Worm (Caenorhabditis elegans): ENCODE results near the gene acdh-2.

Gene acdh-2

ce11 chrII:5515542-5515941 lies 31.8 kb downstream of the acdh-2 start, which contains the start of gene ZK177.3:
Gene ZK177.3 (plus strand): TSS chrII:5515842.
- TF ChIP-seq alr-1 (tag; optimal IDR thresholded peaks at IDR 0.05), result no peak
- peak; percentile 43 for TF ChIP-seq fos-1 (tag; optimal IDR thresholded peaks at IDR 0.05)
- no peak for TF ChIP-seq sem-4 (tag; optimal IDR thresholded peaks at IDR 0.05)

DNA sequence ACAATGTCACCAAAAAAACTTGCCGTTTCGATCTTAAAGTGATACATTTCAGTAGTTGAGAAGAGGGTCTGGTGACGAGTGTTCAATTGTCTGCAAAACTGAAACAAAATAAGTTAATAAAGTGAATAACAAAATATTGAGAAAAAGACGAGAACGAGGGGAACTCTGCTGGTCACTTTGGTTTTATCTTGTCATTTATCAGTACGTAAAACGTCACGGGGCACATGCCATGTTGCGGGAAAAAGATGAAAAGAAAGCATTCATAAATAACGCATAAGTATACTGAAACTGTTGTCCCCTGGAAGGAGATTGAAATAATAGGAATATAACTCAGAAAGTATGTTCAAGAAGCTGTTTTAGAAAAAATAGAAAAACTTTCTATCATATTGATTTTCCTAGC lies 32.4 kb downstream of the acdh-2 start, which contains the start of gene sahd-1:
TSS of gene sahd-1 (minus strand) at position 100 of the 400 bp plus-strand sequence.
- TF ChIP-seq ztf-4 (tag; optimal IDR thresholded peaks at IDR 0.05), result no peak
- peak; percentile 45 for TF ChIP-seq fos-1 (tag; optimal IDR thresholded peaks at IDR 0.05)

ce11 chrII:5512473-5513097 lies 34.7 kb downstream of the acdh-2 start:
- TF ChIP-seq fos-1 (tag; optimal IDR thresholded peaks at IDR 0.05), result peak; percentile 91
- TF ChIP-seq sma-3 (GFP tag; optimal IDR thresholded peaks at IDR 0.05), result no peak
- TF ChIP-seq sma-9 (GFP tag; optimal IDR thresholded peaks at IDR 0.05), result peak; percentile 36
- no peak for TF ChIP-seq sma-9 (tag; optimal IDR thresholded peaks at IDR 0.05)
- TF ChIP-seq gmeb-1 (tag; optimal IDR thresholded peaks at IDR 0.05), result peak; percentile 44

DNA sequence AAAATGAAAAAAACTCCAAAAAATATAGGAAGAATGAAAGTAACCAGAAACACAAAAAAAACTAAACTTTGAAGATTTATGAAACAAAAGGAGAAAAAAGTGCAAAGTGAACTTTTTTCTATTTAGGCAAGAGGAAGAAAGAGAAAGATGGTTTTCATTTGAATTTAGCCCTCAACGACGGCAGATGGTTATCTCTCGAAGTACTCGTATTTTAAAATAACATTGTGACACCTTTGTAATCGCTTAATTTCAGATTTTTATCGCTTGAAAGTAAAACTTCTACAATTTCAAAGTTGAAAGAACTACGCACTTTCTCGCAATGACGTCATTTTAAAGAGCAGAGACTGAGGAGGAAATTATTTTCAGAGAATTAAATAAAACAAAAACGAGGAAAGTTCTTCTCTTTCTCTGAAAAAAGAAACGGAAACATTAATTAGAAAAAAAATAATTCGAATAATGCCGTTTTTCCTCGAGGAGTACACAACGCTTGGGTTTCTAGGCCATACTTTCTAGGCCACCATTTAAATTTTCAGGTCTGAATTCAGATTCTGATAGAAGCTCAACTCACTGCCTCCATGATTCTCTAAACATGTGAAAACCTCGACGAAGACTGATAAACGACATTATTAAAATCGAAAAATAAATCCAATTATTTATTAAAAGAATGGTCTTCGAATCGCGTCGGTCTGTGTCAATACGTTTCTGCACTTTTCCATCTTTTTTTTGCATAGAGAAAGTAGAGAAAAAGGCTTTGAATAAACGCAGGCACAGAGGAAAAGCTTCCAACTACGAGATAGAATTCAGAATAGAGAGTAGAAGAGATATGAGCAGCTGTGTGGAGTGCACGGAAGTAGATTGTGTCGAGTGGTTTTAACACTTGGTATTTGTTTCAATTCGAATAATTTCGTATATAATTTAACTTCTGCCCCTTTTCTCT lies 35.6 kb downstream of the acdh-2 start:
- TF ChIP-seq lin-13 (GFP tag; optimal IDR thresholded peaks at IDR 0.05) (no peak), unc-55 (GFP tag; optimal IDR thresholded peaks at IDR 0.05) (peak; percentile 44), lsy-2 (tag; optimal IDR thresholded peaks at IDR 0.05) (peak in 1 of 2 experiments; percentile 56), nhr-77 (tag; optimal IDR thresholded peaks at IDR 0.05) (no peak), blmp-1 (tag; optimal IDR thresholded peaks at IDR 0.05; ENCODE audit: insufficient read depth) (peak; percentile 13), egl-27 (tag; optimal IDR thresholded peaks at IDR 0.05) (no peak), nhr-129 (tag; optimal IDR thresholded peaks at IDR 0.05) (peak; percentile 44), C34F6.9 (tag; optimal IDR thresholded peaks at IDR 0.05) (peak; percentile 83)

- peak; percentile 49 for TF ChIP-seq blmp-1 (tag; optimal IDR thresholded peaks at IDR 0.05; ENCODE audit: insufficient read depth)
- peak; percentile 13 for TF ChIP-seq unc-55 (GFP tag; optimal IDR thresholded peaks at IDR 0.05)
- TF ChIP-seq lsy-2 (tag; optimal IDR thresholded peaks at IDR 0.05), result peak in 1 of 2 experiments; percentile 38
- TF ChIP-seq mbf-1 (tag; optimal IDR thresholded peaks at IDR 0.05), result no peak
- TF ChIP-seq ama-1 (optimal IDR thresholded peaks at IDR 0.05), result no peak
- peak; percentile 10 for TF ChIP-seq C34F6.9 (tag; optimal IDR thresholded peaks at IDR 0.05)
These were observed 41.4 kb downstream of the acdh-2 start, which contains the start of gene npp-24 for ce11 chrII:5505820-5506287. Gene npp-24 (plus strand): TSS chrII:5505870.

- peak; percentile 2 for TF ChIP-seq fos-1 (tag; optimal IDR thresholded peaks at IDR 0.05)
- no peak for TF ChIP-seq nhr-21 (tag; optimal IDR thresholded peaks at IDR 0.05)
- no peak for TF ChIP-seq Y55F3AM.14 (GFP tag; optimal IDR thresholded peaks at IDR 0.05)
- TF ChIP-seq nhr-10 (tag; optimal IDR thresholded peaks at IDR 0.05), result no peak
- TF ChIP-seq blmp-1 (tag; optimal IDR thresholded peaks at IDR 0.05; ENCODE audit: insufficient read depth), result no peak
- no peak for TF ChIP-seq sma-9 (GFP tag; optimal IDR thresholded peaks at IDR 0.05)
- TF ChIP-seq sma-9 (tag; optimal IDR thresholded peaks at IDR 0.05), result no peak
- no peak for TF ChIP-seq crh-2 (tag; optimal IDR thresholded peaks at IDR 0.05)
These were observed 43.5 kb downstream of the acdh-2 start, which contains the start of gene cyp-44A1 for ce11 chrII:5503760-5504159. Gene cyp-44A1 (plus strand): TSS chrII:5504044.

- TF ChIP-seq C34F6.9 (tag; optimal IDR thresholded peaks at IDR 0.05) (peak; percentile 33), sma-3 (GFP tag; optimal IDR thresholded peaks at IDR 0.05) (no peak), lin-13 (GFP tag; optimal IDR thresholded peaks at IDR 0.05) (no peak), crh-2 (tag; optimal IDR thresholded peaks at IDR 0.05) (no peak), mbf-1 (tag; optimal IDR thresholded peaks at IDR 0.05) (no peak), F13H6.1 (tag; optimal IDR thresholded peaks at IDR 0.05) (no peak), nhr-21 (tag; optimal IDR thresholded peaks at IDR 0.05) (no peak), lsy-2 (tag; optimal IDR thresholded peaks at IDR 0.05) (peak in 1 of 2 experiments; percentile 49), alr-1 (tag; optimal IDR thresholded peaks at IDR 0.05) (no peak), nhr-77 (tag; optimal IDR thresholded peaks at IDR 0.05) (no peak), nhr-129 (tag; optimal IDR thresholded peaks at IDR 0.05) (peak; percentile 35), elt-3 (tag; optimal IDR thresholded peaks at IDR 0.05) (no peak), gmeb-1 (tag; optimal IDR thresholded peaks at IDR 0.05) (peak; percentile 70)
These were observed 46.2 kb downstream of the acdh-2 start, which contains the start of gene F12A10.8 for ce11 chrII:5500986-5501657. Gene F12A10.8 (minus strand): TSS chrII:5501064.
